Fruit fly (Drosophila melanogaster) whole organism, embryonic: Measurements from ENCODE around the gene CG17221.

Experiments
- Ada2b ChIP-seq: fragments of 200-800 bp; sonication (Bioruptor generic); IDR thresholded peaks from 2 replicates; pipeline ENCODE4 v1.3.6; 2022; ENCODE audit warnings: missing biosample characterization, missing genetic modification characterization
- Bdp1 ChIP-seq: fragments of 200-800 bp; sonication (Bioruptor generic); optimal IDR thresholded peaks from 3 replicates; lab custom pipeline; 2016; ENCODE audit warnings: missing biosample characterization, missing genetic modification characterization
- Bteb2 ChIP-seq: fragments of 200-800 bp; sonication (Bioruptor generic); optimal IDR thresholded peaks from 2 replicates; lab custom pipeline; 2016; ENCODE audit warnings: missing biosample characterization, missing genetic modification characterization
- C15 ChIP-seq: fragments of 200-800 bp; sonication (Bioruptor generic); IDR thresholded peaks from 3 replicates; pipeline ENCODE4 v1.3.6; 2022; ENCODE audit warnings: missing biosample characterization, missing genetic modification characterization
- CG10209 ChIP-seq: fragments of 200-800 bp; sonication (Bioruptor generic); optimal IDR thresholded peaks from 3 replicates; lab custom pipeline; 2017; ENCODE audit warnings: missing biosample characterization, mild to moderate bottlenecking, missing genetic modification characterization, missing genetic modification reagents
- CG11456 ChIP-seq: fragments of 200-800 bp; sonication (Bioruptor generic); IDR thresholded peaks from 3 replicates; pipeline ENCODE4 v1.3.6; 2022; ENCODE audit warnings: missing biosample characterization, missing genetic modification characterization
- CG13287 ChIP-seq: fragments of 200-800 bp; sonication (Bioruptor generic); IDR thresholded peaks from 2 replicates; pipeline ENCODE4 v1.3.6; 2022; ENCODE audit warnings: missing biosample characterization, missing genetic modification characterization; ENCODE audit not compliant: partially characterized antibody
- CG14050 ChIP-seq: fragments of 200-800 bp; sonication (Bioruptor generic); IDR thresholded peaks from 3 replicates; pipeline ENCODE4 v1.3.6; 2022; ENCODE audit warnings: missing biosample characterization, missing genetic modification characterization
- CG1602 ChIP-seq: fragments of 200-800 bp; sonication (Bioruptor generic); optimal IDR thresholded peaks from 3 replicates; lab custom pipeline; 2016; ENCODE audit warnings: missing biosample characterization, missing genetic modification characterization
- CG3726 ChIP-seq: fragments of 200-800 bp; sonication (Bioruptor generic); IDR thresholded peaks from 3 replicates; pipeline ENCODE4, ENCODE4 v1.3.6; 2022; ENCODE audit warnings: missing biosample characterization, missing genetic modification characterization
- CG5953 ChIP-seq: fragments of 200-800 bp; sonication (Bioruptor generic); IDR thresholded peaks from 2 replicates; pipeline ENCODE4 v1.3.6; 2022; ENCODE audit warnings: missing biosample characterization, missing genetic modification characterization
- CG7745 ChIP-seq: fragments of 200-800 bp; sonication (Bioruptor generic); optimal IDR thresholded peaks from 2 replicates; lab custom pipeline; 2018; ENCODE audit warnings: missing biosample characterization, mild to moderate bottlenecking, missing genetic modification characterization, moderate library complexity
- D ChIP-seq, 2 experiments: fragments of 200-800 bp in 1 of 2; fragments of >200 bp in 1 of 2; sonication (Bioruptor generic) in 1 of 2; optimal IDR thresholded peaks; 2 replicates in 1 of 2; 3 replicates in 1 of 2; lab custom pipeline; 2017; ENCODE audit warnings: mild to moderate bottlenecking in 1 of 2, missing biosample characterization in 1 of 2, missing genetic modification characterization in 1 of 2, missing genetic modification reagents in 1 of 2
- Deaf1 ChIP-seq: fragments of 200-800 bp; optimal IDR thresholded peaks from 3 replicates; lab custom pipeline; 2019; ENCODE audit warnings: missing biosample characterization, mild to moderate bottlenecking, missing genetic modification characterization, moderate library complexity
- E2f2 ChIP-seq: fragments of 200-800 bp; sonication (Bioruptor generic); IDR thresholded peaks from 2 replicates; pipeline ENCODE4 v1.3.6; 2022; ENCODE audit warnings: missing biosample characterization, missing genetic modification characterization
- Eip74EF ChIP-seq, 2 experiments: fragments of 200-800 bp in 1 of 2; fragments of >200 bp in 1 of 2; sonication (Bioruptor generic) in 1 of 2; optimal IDR thresholded peaks; 2 replicates each; lab custom pipeline; 2017 to 2019; ENCODE audit warnings: missing biosample characterization in 2 of 2, missing genetic modification characterization in 2 of 2, mild to moderate bottlenecking in 1 of 2, moderate library complexity in 1 of 2
- Ets65A ChIP-seq: fragments of 200-800 bp; sonication (Bioruptor generic); peaks from one replicate; lab custom pipeline; 2016; ENCODE audit warnings: missing biosample characterization, missing genetic modification characterization
- HLHmδ ChIP-seq: fragments of 200-800 bp; sonication (Bioruptor generic); optimal IDR thresholded peaks from 2 replicates; lab custom pipeline; 2018; ENCODE audit warnings: missing biosample characterization, mild to moderate bottlenecking, missing genetic modification characterization, moderate library complexity
- Jarid2 ChIP-seq: fragments of 200-800 bp; sonication (Bioruptor generic); optimal IDR thresholded peaks from 3 replicates; lab custom pipeline; 2017; ENCODE audit warnings: mild to moderate bottlenecking, missing biosample characterization, missing genetic modification reagents, missing genetic modification characterization
- Kr ChIP-seq: fragments of 200-800 bp; sonication (Bioruptor generic); optimal IDR thresholded peaks from 2 replicates; lab custom pipeline; 2017; ENCODE audit warnings: missing biosample characterization, mild to moderate bottlenecking, missing genetic modification characterization
- Lhr ChIP-seq: fragments of 200-800 bp; sonication (Bioruptor generic); optimal IDR thresholded peaks from 3 replicates; lab custom pipeline; 2017; ENCODE audit warnings: mild to moderate bottlenecking, missing biosample characterization, missing genetic modification reagents, missing genetic modification characterization
- Lpt ChIP-seq: fragments of >200 bp; optimal IDR thresholded peaks from 2 replicates; lab custom pipeline; 2018; ENCODE audit warnings: missing biosample characterization, missing genetic modification characterization
- MTF-1 ChIP-seq: fragments of 200-800 bp; sonication (Bioruptor generic); optimal IDR thresholded peaks from 2 replicates; lab custom pipeline; 2018; ENCODE audit warnings: missing biosample characterization, mild to moderate bottlenecking, missing genetic modification characterization, borderline replicate concordance
- PHDP ChIP-seq: fragments of 200-800 bp; sonication (Bioruptor generic); optimal IDR thresholded peaks from 3 replicates; lab custom pipeline; 2018; ENCODE audit warnings: missing biosample characterization, mild to moderate bottlenecking, missing genetic modification characterization, moderate library complexity
- Ravus ChIP-seq: fragments of 200-800 bp; sonication (Bioruptor generic); IDR thresholded peaks from 2 replicates; pipeline ENCODE4 v1.3.6; 2022; ENCODE audit warnings: missing biosample characterization, missing genetic modification characterization
- Rx ChIP-seq: fragments of 200-800 bp; sonication (Bioruptor generic); IDR thresholded peaks from 2 replicates; pipeline ENCODE4 v1.3.6; 2022; ENCODE audit warnings: missing biosample characterization, missing genetic modification characterization
- Sry-β ChIP-seq: fragments of 200-800 bp; sonication (Bioruptor generic); optimal IDR thresholded peaks from 2 replicates; lab custom pipeline; 2018; ENCODE audit warnings: missing biosample characterization, mild to moderate bottlenecking, missing genetic modification characterization, moderate library complexity
- ara ChIP-seq: fragments of 200-800 bp; sonication (Bioruptor generic); IDR thresholded peaks from 2 replicates; pipeline ENCODE4 v1.3.6; 2022; ENCODE audit warnings: missing biosample characterization, missing genetic modification characterization
- bbx ChIP-seq: fragments of 200-800 bp; sonication (Bioruptor generic); IDR thresholded peaks from 2 replicates; pipeline ENCODE4 v1.3.6; 2022; ENCODE audit warnings: missing biosample characterization, missing genetic modification characterization; ENCODE audit not compliant: partially characterized antibody
- bowl ChIP-seq: fragments of 200-800 bp; sonication (Bioruptor generic); IDR thresholded peaks from 2 replicates; pipeline ENCODE4 v1.3.6; 2022; ENCODE audit warnings: missing biosample characterization, missing genetic modification characterization
- cato ChIP-seq: fragments of 200-800 bp; sonication (Bioruptor generic); optimal IDR thresholded peaks from 2 replicates; lab custom pipeline; 2016; ENCODE audit warnings: missing biosample characterization, missing genetic modification characterization, borderline replicate concordance
- chn ChIP-seq: fragments of 200-800 bp; sonication (Bioruptor generic); optimal IDR thresholded peaks from 2 replicates; lab custom pipeline; 2016; ENCODE audit warnings: missing biosample characterization, missing genetic modification characterization
- cwo ChIP-seq: fragments of 200-800 bp; sonication (Bioruptor generic); optimal IDR thresholded peaks from 3 replicates; lab custom pipeline; 2017; ENCODE audit warnings: missing biosample characterization, missing genetic modification characterization, mild to moderate bottlenecking, moderate library complexity, missing genetic modification reagents
- dimm ChIP-seq: fragments of 200-800 bp; sonication (Bioruptor generic); IDR thresholded peaks from 2 replicates; pipeline ENCODE4 v1.3.6; 2022; ENCODE audit warnings: missing biosample characterization, missing genetic modification characterization
- dmrt11E ChIP-seq: fragments of 200-800 bp; sonication (Bioruptor generic); optimal IDR thresholded peaks from 3 replicates; lab custom pipeline; 2018; ENCODE audit warnings: missing biosample characterization, mild to moderate bottlenecking, missing genetic modification characterization, moderate library complexity
- dmrt99B ChIP-seq: fragments of 200-800 bp; sonication (Bioruptor generic); optimal IDR thresholded peaks from 2 replicates; lab custom pipeline; 2018; ENCODE audit warnings: missing biosample characterization, mild to moderate bottlenecking, missing genetic modification characterization, moderate library complexity
- ems ChIP-seq: fragments of 200-800 bp; sonication (Bioruptor generic); optimal IDR thresholded peaks from 3 replicates; lab custom pipeline; 2016; ENCODE audit warnings: missing biosample characterization, missing genetic modification characterization
- eve ChIP-seq, 2 experiments: fragments of >200 bp; optimal IDR thresholded peaks; 2 replicates each; lab custom pipeline; 2017; ENCODE audit warnings: missing biosample characterization in 2 of 2, missing genetic modification characterization in 2 of 2
- gem ChIP-seq: fragments of 200-800 bp; sonication (Bioruptor generic); optimal IDR thresholded peaks from 2 replicates; lab custom pipeline; 2019; ENCODE audit warnings: missing biosample characterization, mild to moderate bottlenecking, missing genetic modification characterization, moderate library complexity
- gfzf ChIP-seq: fragments of 200-800 bp; sonication (Bioruptor generic); optimal IDR thresholded peaks from 2 replicates; lab custom pipeline; 2016; ENCODE audit warnings: missing biosample characterization, mild to moderate bottlenecking, missing genetic modification characterization, moderate library complexity
- h ChIP-seq: fragments of >200 bp; optimal IDR thresholded peaks from 2 replicates; lab custom pipeline; 2017
- lov ChIP-seq, 2 experiments: fragments of 200-800 bp in 1 of 2; fragments of >200 bp in 1 of 2; sonication (Bioruptor generic) in 1 of 2; IDR thresholded peaks in 1 of 2; optimal IDR thresholded peaks in 1 of 2; 2 replicates in 1 of 2; 3 replicates in 1 of 2; pipeline versions ENCODE4 v1.3.6 to Lab custom; 2017 to 2022; ENCODE audit warnings: missing biosample characterization in 1 of 2, missing genetic modification characterization in 1 of 2
- luna ChIP-seq: fragments of 200-800 bp; sonication (Bioruptor generic); optimal IDR thresholded peaks from 2 replicates; lab custom pipeline; 2016; ENCODE audit warnings: missing biosample characterization, missing genetic modification characterization
- nau ChIP-seq: fragments of 200-800 bp; sonication (Bioruptor generic); optimal IDR thresholded peaks from 3 replicates; lab custom pipeline; 2017; ENCODE audit warnings: missing biosample characterization, mild to moderate bottlenecking, missing genetic modification characterization, missing genetic modification reagents
- phol ChIP-seq: fragments of 200-800 bp; sonication (Bioruptor generic); optimal IDR thresholded peaks from 3 replicates; lab custom pipeline; 2018; ENCODE audit warnings: missing biosample characterization, mild to moderate bottlenecking, missing genetic modification characterization, moderate library complexity
- sisA ChIP-seq: fragments of 200-800 bp; sonication (Bioruptor generic); IDR thresholded peaks from 2 replicates; pipeline ENCODE4 v1.3.6; 2022; ENCODE audit warnings: missing biosample characterization, missing genetic modification characterization
- so ChIP-seq: fragments of 200-800 bp; sonication (Bioruptor generic); IDR thresholded peaks from 3 replicates; pipeline ENCODE4 v1.3.6; 2022; ENCODE audit warnings: missing biosample characterization, missing genetic modification characterization
- sob ChIP-seq: fragments of 200-800 bp; sonication (Bioruptor generic); IDR thresholded peaks from 2 replicates; pipeline ENCODE4 v1.3.6; 2022; ENCODE audit warnings: missing biosample characterization, missing genetic modification characterization
- trh ChIP-seq: fragments of 200-800 bp; sonication (Bioruptor generic); optimal IDR thresholded peaks from 2 replicates; lab custom pipeline; 2016; ENCODE audit warnings: missing biosample characterization, missing genetic modification characterization
- vvl ChIP-seq: fragments of 200-800 bp; sonication (Bioruptor generic); IDR thresholded peaks from 2 replicates; pipeline ENCODE4 v1.3.6; 2022; ENCODE audit warnings: missing biosample characterization, missing genetic modification characterization

Gene CG17221

dm6 chr2L:2992664-2993174 lies 47.1 kb upstream of the CG17221 start, which contains the start of the genes okr and CG3558 (continued):
- TF ChIP-seq chn (GFP tag; lab: Kevin White, UChicago) (no peak), trh (no peak), ems (GFP tag; lab: Kevin White, UChicago) (no peak), Bdp1 (GFP tag; lab: Kevin White, UChicago) (no peak), Lpt (GFP tag; lab: Kevin White, UChicago) (no peak), phol (tag; lab: Kevin White, UChicago) (peak; percentile 83), Jarid2 (no peak), cwo (GFP tag; lab: Kevin White, UChicago) (no peak), Rx (GFP tag; lab: Robert Waterston, UW) (no peak), MTF-1 (GFP tag; lab: Kevin White, UChicago) (no peak), gfzf (GFP tag; lab: Kevin White, UChicago) (peak; percentile 57), CG3726 (GFP tag; lab: Robert Waterston, UW) (no peak), Deaf1 (no peak), dimm (GFP tag; lab: Robert Waterston, UW) (no peak), Ravus (GFP tag; lab: Robert Waterston, UW) (no peak), nau (GFP tag; lab: Kevin White, UChicago) (no peak), lov (optimal IDR thresholded peaks at IDR 0.05; lab: Kevin White, UChicago) (no peak), lov (GFP tag; IDR thresholded peaks at IDR 0.05; lab: Robert Waterston, UW) (no peak), Lhr (GFP tag; lab: Kevin White, UChicago) (peak; percentile 23), bbx (peak; percentile 78), CG10209 (GFP tag; lab: Kevin White, UChicago) (no peak), dmrt99B (tag; lab: Kevin White, UChicago) (no peak), dmrt11E (no peak), bowl (GFP tag; lab: Robert Waterston, UW) (no peak), ara (GFP tag; lab: Robert Waterston, UW) (no peak), E2f2 (GFP tag; lab: Robert Waterston, UW) (peak; percentile 88), eve (GFP tag; optimal IDR thresholded peaks at IDR 0.05; lab: Kevin White, UChicago) (no peak), gem (tag; lab: Kevin White, UChicago) (no peak), cato (no peak), Ets65A (no peak), CG1602 (GFP tag; lab: Kevin White, UChicago) (no peak), Ada2b (GFP tag; lab: Robert Waterston, UW) (no peak), Bteb2 (GFP tag; lab: Kevin White, UChicago) (peak; percentile 32), h (lab: Kevin White, UChicago) (no peak), D (optimal IDR thresholded peaks at IDR 0.05; lab: Kevin White, UChicago) (no peak), D (GFP tag; optimal IDR thresholded peaks at IDR 0.05; lab: Kevin White, UChicago) (no peak), Eip74EF (GFP tag; optimal IDR thresholded peaks at IDR 0.05; lab: Kevin White, UChicago) (peak in 1 of 2 experiments; percentile 52), luna (no peak), CG13287 (GFP tag; lab: Robert Waterston, UW) (peak; percentile 90), PHDP (no peak), HLHmδ (GFP tag; lab: Kevin White, UChicago) (no peak), C15 (no peak), sisA (GFP tag; lab: Robert Waterston, UW) (no peak), CG7745 (no peak), so (GFP tag; lab: Robert Waterston, UW) (no peak), CG5953 (GFP tag; lab: Robert Waterston, UW) (no peak), Kr (no peak), CG11456 (no peak), CG14050 (GFP tag; lab: Robert Waterston, UW) (no peak), Sry-β (GFP tag; lab: Kevin White, UChicago) (no peak), vvl (0 out of 2 replicates have a peak, but pooled peaks have one; percentile 9), sob (GFP tag; lab: Robert Waterston, UW) (no peak)
